Fruit fly (Drosophila melanogaster) whole organism, embryonic: ENCODE data around the gene Doc2.

Source experiments
- Ada2b ChIP-seq: fragments of 200-800 bp; sonication (Bioruptor generic); IDR thresholded peaks from 2 replicates; pipeline ENCODE4 v1.3.6; 2022; ENCODE audit warnings: missing biosample characterization, missing genetic modification characterization
- CG10147 ChIP-seq: fragments of 200-800 bp; sonication (Bioruptor generic); optimal IDR thresholded peaks from 2 replicates; lab custom pipeline; 2019; ENCODE audit warnings: missing biosample characterization, mild to moderate bottlenecking, missing genetic modification characterization, moderate library complexity
- CG10565 ChIP-seq: fragments of 200-800 bp; sonication (Bioruptor generic); optimal IDR thresholded peaks from 3 replicates; lab custom pipeline; 2016; ENCODE audit warnings: missing biosample characterization, mild to moderate bottlenecking, missing genetic modification characterization
- CG14667 ChIP-seq: fragments of 200-800 bp; sonication (Bioruptor generic); IDR thresholded peaks from 2 replicates; pipeline ENCODE4 v1.3.6; 2022; ENCODE audit warnings: missing biosample characterization, missing genetic modification characterization
- CG14965 ChIP-seq: fragments of 200-800 bp; sonication (Bioruptor generic); optimal IDR thresholded peaks from 2 replicates; lab custom pipeline; 2016; ENCODE audit warnings: missing biosample characterization, missing genetic modification characterization, borderline replicate concordance
- CG1647 ChIP-seq: fragments of 200-800 bp; sonication (Bioruptor generic); optimal IDR thresholded peaks from 3 replicates; lab custom pipeline; 2016; ENCODE audit warnings: missing biosample characterization, missing genetic modification characterization
- CG17802 ChIP-seq: fragments of 200-800 bp; sonication (Bioruptor generic); optimal IDR thresholded peaks from 2 replicates; lab custom pipeline; 2018; ENCODE audit warnings: missing biosample characterization, mild to moderate bottlenecking, missing genetic modification characterization, moderate library complexity
- CG18262 ChIP-seq: fragments of 200-800 bp; optimal IDR thresholded peaks from 3 replicates; lab custom pipeline; 2019; ENCODE audit warnings: missing biosample characterization, mild to moderate bottlenecking, missing genetic modification characterization, moderate library complexity
- CG1832 ChIP-seq: fragments of 200-800 bp; sonication (Bioruptor generic); optimal IDR thresholded peaks from 2 replicates; lab custom pipeline; 2017; ENCODE audit warnings: missing biosample characterization, mild to moderate bottlenecking, missing genetic modification characterization, inconsistent platforms
- CG18764 ChIP-seq: fragments of 200-800 bp; sonication (Bioruptor generic); optimal IDR thresholded peaks from 3 replicates; lab custom pipeline; 2016; ENCODE audit warnings: missing biosample characterization, missing genetic modification characterization
- CG2712 ChIP-seq: fragments of 200-800 bp; optimal IDR thresholded peaks from 3 replicates; lab custom pipeline; 2019; ENCODE audit warnings: missing biosample characterization, mild to moderate bottlenecking, missing genetic modification characterization, moderate library complexity
- CG30431 ChIP-seq: fragments of 200-800 bp; sonication (Bioruptor generic); optimal IDR thresholded peaks from 2 replicates; lab custom pipeline; 2017; ENCODE audit warnings: missing biosample characterization, missing genetic modification characterization
- CG33213 ChIP-seq: fragments of 200-800 bp; sonication (Bioruptor generic); optimal IDR thresholded peaks from 3 replicates; lab custom pipeline; 2016; ENCODE audit warnings: missing biosample characterization, missing genetic modification characterization
- CG33557 ChIP-seq: fragments of 200-800 bp; sonication (Bioruptor generic); optimal IDR thresholded peaks from 2 replicates; lab custom pipeline; 2019; ENCODE audit warnings: missing biosample characterization, mild to moderate bottlenecking, missing genetic modification characterization, moderate library complexity
- CG4424 ChIP-seq: fragments of 200-800 bp; sonication (Bioruptor generic); optimal IDR thresholded peaks from 3 replicates; lab custom pipeline; 2016; ENCODE audit warnings: missing biosample characterization, missing genetic modification characterization
- CG5180 ChIP-seq: fragments of 200-800 bp; sonication (Bioruptor generic); optimal IDR thresholded peaks from 3 replicates; lab custom pipeline; 2017; ENCODE audit warnings: missing biosample characterization, missing genetic modification characterization, mild to moderate bottlenecking, moderate library complexity, missing genetic modification reagents
- CG7786 ChIP-seq: fragments of 200-800 bp; sonication (Bioruptor generic); optimal IDR thresholded peaks from 2 replicates; lab custom pipeline; 2016; ENCODE audit warnings: missing biosample characterization, missing genetic modification characterization
- CG7928 ChIP-seq: fragments of 200-800 bp; sonication (Bioruptor generic); optimal IDR thresholded peaks from 2 replicates; lab custom pipeline; 2017; ENCODE audit warnings: missing biosample characterization, mild to moderate bottlenecking, missing genetic modification characterization
- CG8290 ChIP-seq, 3 experiments: fragments of 200-800 bp; sonication (Bioruptor generic); optimal IDR thresholded peaks; 2 replicates each; lab custom pipeline; 2016 to 2019; ENCODE audit warnings: missing biosample characterization in 3 of 3, missing genetic modification characterization in 3 of 3, mild to moderate bottlenecking in 2 of 3, moderate library complexity in 1 of 3
- CG8765 ChIP-seq: fragments of 200-800 bp; sonication (Bioruptor generic); IDR thresholded peaks from 2 replicates; pipeline ENCODE4 v1.3.6; 2022; ENCODE audit warnings: missing biosample characterization, missing genetic modification characterization
- CG8944 ChIP-seq: fragments of 200-800 bp; sonication (Bioruptor generic); optimal IDR thresholded peaks from 3 replicates; lab custom pipeline; 2016; ENCODE audit warnings: missing biosample characterization, missing genetic modification characterization
- D ChIP-seq, 2 experiments: fragments of 200-800 bp in 1 of 2; fragments of >200 bp in 1 of 2; sonication (Bioruptor generic) in 1 of 2; optimal IDR thresholded peaks; 2 replicates in 1 of 2; 3 replicates in 1 of 2; lab custom pipeline; 2017; ENCODE audit warnings: mild to moderate bottlenecking in 1 of 2, missing biosample characterization in 1 of 2, missing genetic modification characterization in 1 of 2, missing genetic modification reagents in 1 of 2
- Dbx ChIP-seq: fragments of 200-800 bp; sonication (Bioruptor generic); IDR thresholded peaks from 3 replicates; pipeline ENCODE4 v1.3.6; 2022; ENCODE audit warnings: missing biosample characterization, missing genetic modification characterization
- Deaf1 ChIP-seq: fragments of 200-800 bp; optimal IDR thresholded peaks from 3 replicates; lab custom pipeline; 2019; ENCODE audit warnings: missing biosample characterization, mild to moderate bottlenecking, missing genetic modification characterization, moderate library complexity
- Dp ChIP-seq: fragments of 200-800 bp; sonication (Bioruptor generic); optimal IDR thresholded peaks from 2 replicates; lab custom pipeline; 2018; ENCODE audit warnings: missing biosample characterization, mild to moderate bottlenecking, missing genetic modification characterization, moderate library complexity
- Dref ChIP-seq: fragments of 200-800 bp; sonication (Bioruptor generic); IDR thresholded peaks from 2 replicates; pipeline ENCODE4 v1.3.6; 2022; ENCODE audit warnings: missing biosample characterization, missing genetic modification characterization
- Ets97D ChIP-seq: fragments of 200-800 bp; sonication (Bioruptor generic); optimal IDR thresholded peaks from 3 replicates; lab custom pipeline; 2016; ENCODE audit warnings: missing biosample characterization, missing genetic modification characterization
- GATAe ChIP-seq: fragments of 200-800 bp; sonication (Bioruptor generic); conservative IDR thresholded peaks from 2 replicates; pipeline ENCODE4 v1.3.6; 2022; ENCODE audit warnings: missing biosample characterization, missing genetic modification characterization
- HLH3B ChIP-seq: fragments of 200-800 bp; sonication (Bioruptor generic); IDR thresholded peaks from 2 replicates; pipeline ENCODE4 v1.3.6; 2022; ENCODE audit warnings: missing biosample characterization, missing genetic modification characterization
- Lim3 ChIP-seq: fragments of 200-800 bp; sonication (Bioruptor generic); IDR thresholded peaks from 2 replicates; pipeline ENCODE4 v1.3.6; 2022; ENCODE audit warnings: missing biosample characterization, missing genetic modification characterization
- Lpt ChIP-seq: fragments of >200 bp; optimal IDR thresholded peaks from 2 replicates; lab custom pipeline; 2018; ENCODE audit warnings: missing biosample characterization, missing genetic modification characterization
- ara ChIP-seq: fragments of 200-800 bp; sonication (Bioruptor generic); IDR thresholded peaks from 2 replicates; pipeline ENCODE4 v1.3.6; 2022; ENCODE audit warnings: missing biosample characterization, missing genetic modification characterization
- br ChIP-seq: fragments of >200 bp; optimal IDR thresholded peaks from 2 replicates; lab custom pipeline; 2017
- chinmo ChIP-seq: fragments of 200-800 bp; sonication (Bioruptor generic); IDR thresholded peaks from 4 replicates; pipeline ENCODE4 v1.3.6; 2022; ENCODE audit warnings: missing biosample characterization, missing genetic modification characterization; ENCODE audit not compliant: partially characterized antibody
- crc ChIP-seq: fragments of 200-800 bp; sonication (Bioruptor generic); optimal IDR thresholded peaks from 2 replicates; lab custom pipeline; 2016; ENCODE audit warnings: missing biosample characterization, missing genetic modification characterization
- danr ChIP-seq: fragments of 200-800 bp; sonication (Bioruptor generic); IDR thresholded peaks from 2 replicates; pipeline ENCODE4 v1.3.6; 2022; ENCODE audit warnings: missing biosample characterization, missing genetic modification characterization
- dmrt99B ChIP-seq: fragments of 200-800 bp; sonication (Bioruptor generic); optimal IDR thresholded peaks from 2 replicates; lab custom pipeline; 2018; ENCODE audit warnings: missing biosample characterization, mild to moderate bottlenecking, missing genetic modification characterization, moderate library complexity
- ewg ChIP-seq: fragments of 200-800 bp; sonication (Bioruptor generic); optimal IDR thresholded peaks from 3 replicates; lab custom pipeline; 2017; ENCODE audit warnings: mild to moderate bottlenecking, missing biosample characterization, missing genetic modification reagents, missing genetic modification characterization
- fd96Cb ChIP-seq: fragments of 200-800 bp; sonication (Bioruptor generic); optimal IDR thresholded peaks from 2 replicates; lab custom pipeline; 2018; ENCODE audit warnings: missing biosample characterization, mild to moderate bottlenecking, missing genetic modification characterization, moderate library complexity
- gce ChIP-seq: fragments of 200-800 bp; sonication (Bioruptor generic); IDR thresholded peaks from 3 replicates; pipeline ENCODE4 v1.3.6; 2022; ENCODE audit warnings: missing biosample characterization, missing genetic modification characterization
- gro ChIP-seq: fragments of 200-800 bp; sonication (Bioruptor generic); optimal IDR thresholded peaks from 2 replicates; lab custom pipeline; 2016; ENCODE audit warnings: missing biosample characterization, missing genetic modification characterization
- maf-S ChIP-seq: fragments of 200-800 bp; sonication (Bioruptor generic); optimal IDR thresholded peaks from 2 replicates; lab custom pipeline; 2016; ENCODE audit warnings: missing biosample characterization, missing genetic modification characterization
- p53 ChIP-seq: fragments of 200-800 bp; sonication (Bioruptor generic); optimal IDR thresholded peaks from 2 replicates; lab custom pipeline; 2016; ENCODE audit warnings: missing biosample characterization, missing genetic modification characterization
- pros ChIP-seq: fragments of 200-800 bp; sonication (Bioruptor generic); optimal IDR thresholded peaks from 3 replicates; lab custom pipeline; 2019; ENCODE audit warnings: missing biosample characterization, mild to moderate bottlenecking, missing genetic modification characterization, moderate library complexity
- repo ChIP-seq: fragments of 200-800 bp; sonication (Bioruptor generic); optimal IDR thresholded peaks from 2 replicates; lab custom pipeline; 2016; ENCODE audit warnings: missing biosample characterization, missing genetic modification characterization
- so ChIP-seq: fragments of 200-800 bp; sonication (Bioruptor generic); IDR thresholded peaks from 3 replicates; pipeline ENCODE4 v1.3.6; 2022; ENCODE audit warnings: missing biosample characterization, missing genetic modification characterization
- sug ChIP-seq: fragments of 200-800 bp; optimal IDR thresholded peaks from 2 replicates; lab custom pipeline; 2019; ENCODE audit warnings: missing biosample characterization, mild to moderate bottlenecking, missing genetic modification characterization, moderate library complexity
- tup ChIP-seq: fragments of 200-800 bp; sonication (Bioruptor generic); optimal IDR thresholded peaks from 2 replicates; lab custom pipeline; 2016; ENCODE audit warnings: missing biosample characterization, mild to moderate bottlenecking, missing genetic modification characterization, moderate library complexity

Doc2 gene

dm6 chr3L:9011485-9012389 lies 7.3 kb downstream of the Doc2 start (continued):
- TF ChIP-seq Deaf1 (tag; lab: Kevin White, UChicago), result peak; percentile 61
- TF ChIP-seq CG4424 (GFP tag; lab: Kevin White, UChicago), result peak; percentile 84
- peak; percentile 46 for TF ChIP-seq CG10565
- peak; percentile 24 for TF ChIP-seq CG14965 (GFP tag; lab: Kevin White, UChicago)
- TF ChIP-seq ara (GFP tag; lab: Robert Waterston, UW), result peak; percentile 89
- no peak for TF ChIP-seq pros (GFP tag; lab: Kevin White, UChicago)
- TF ChIP-seq CG2712, result peak; percentile 91
- peak; percentile 73 for TF ChIP-seq dmrt99B (tag; lab: Kevin White, UChicago)
- peak; percentile 68 for TF ChIP-seq CG8944
- peak; percentile 79 for TF ChIP-seq CG14667 (GFP tag; lab: Robert Waterston, UW)
- peak; percentile 61; the same call in 2 of the 3 replicates for TF ChIP-seq gce (GFP tag; lab: Robert Waterston, UW)
- TF ChIP-seq sug (tag; lab: Kevin White, UChicago), result no peak
- no peak for TF ChIP-seq Lpt (GFP tag; lab: Kevin White, UChicago)
- no peak for TF ChIP-seq Ets97D (GFP tag; lab: Kevin White, UChicago)
- TF ChIP-seq so (GFP tag; lab: Robert Waterston, UW), result no peak
- TF ChIP-seq repo, result peak; percentile 58
- peak; percentile 80 for TF ChIP-seq HLH3B (GFP tag; lab: Robert Waterston, UW)
- TF ChIP-seq gro, result no peak
- TF ChIP-seq ewg, result peak; percentile 36
- peak; percentile 35; the same call in 1 of the 2 replicates for TF ChIP-seq danr (GFP tag; lab: Robert Waterston, UW)
- TF ChIP-seq CG7928 (GFP tag; lab: Kevin White, UChicago), result no peak
- TF ChIP-seq CG5180 (GFP tag; lab: Kevin White, UChicago), result peak; percentile 16
- TF ChIP-seq br, result no peak
- TF ChIP-seq CG7786 (GFP tag; lab: Kevin White, UChicago), result peak; percentile 70
- TF ChIP-seq CG8765 (GFP tag; lab: Robert Waterston, UW), result peak; percentile 93
- TF ChIP-seq CG30431 (GFP tag; lab: Kevin White, UChicago), result peak; percentile 71
- TF ChIP-seq Dref (GFP tag; lab: Robert Waterston, UW), result no peak
- TF ChIP-seq CG1832 (GFP tag; lab: Kevin White, UChicago), result no peak
- TF ChIP-seq crc, result peak; percentile 68
- TF ChIP-seq fd96Cb (tag; lab: Kevin White, UChicago), result peak; percentile 82
- peak; percentile 38 for TF ChIP-seq maf-S
- TF ChIP-seq D (optimal IDR thresholded peaks at IDR 0.05; lab: Kevin White, UChicago), result peak; percentile 33
- peak; percentile 84 for TF ChIP-seq D (GFP tag; optimal IDR thresholded peaks at IDR 0.05; lab: Kevin White, UChicago)
- TF ChIP-seq tup (GFP tag; lab: Kevin White, UChicago), result no peak
- peak; percentile 92 for TF ChIP-seq CG8290 (GFP tag; optimal IDR thresholded peaks at IDR 0.05; lab: Kevin White, UChicago)
- no peak for TF ChIP-seq CG8290 (tag; optimal IDR thresholded peaks at IDR 0.05; lab: Kevin White, UChicago)
- peak; percentile 88 for TF ChIP-seq CG18262 (tag; lab: Kevin White, UChicago)
- TF ChIP-seq CG33557 (GFP tag; lab: Kevin White, UChicago), result peak; percentile 81
- no peak for TF ChIP-seq CG10147 (GFP tag; lab: Kevin White, UChicago)
- TF ChIP-seq GATAe (GFP tag; lab: Robert Waterston, UW), result no peak
- TF ChIP-seq CG18764, result peak; percentile 65
- peak; percentile 45 for TF ChIP-seq CG17802
- peak; percentile 73 for TF ChIP-seq CG33213
- TF ChIP-seq CG1647 (GFP tag; lab: Kevin White, UChicago), result peak; percentile 21
- TF ChIP-seq Dbx, result no peak
- peak; percentile 58 for TF ChIP-seq Ada2b (GFP tag; lab: Robert Waterston, UW)
- TF ChIP-seq chinmo (GFP tag; lab: Robert Waterston, UW), result no peak
- no peak for TF ChIP-seq Dp (GFP tag; lab: Kevin White, UChicago)
- no peak for TF ChIP-seq Lim3
- peak; percentile 79 for TF ChIP-seq p53
